Fruit fly (Drosophila melanogaster) whole organism, embryonic: Measurements from ENCODE around the gene CG11309.
A peak's percentile ranks its signal among the peaks of the same experiment; 100 is the strongest.

ENCODE experiments used
- Bgb ChIP-seq: fragments of 200-800 bp; sonication (Bioruptor generic); IDR thresholded peaks from 2 replicates; pipeline ENCODE4 v1.3.6; 2022; ENCODE audit warnings: missing biosample characterization, missing genetic modification characterization; ENCODE audit not compliant: partially characterized antibody
- CG1024 ChIP-seq: fragments of 200-800 bp; sonication (Bioruptor generic); IDR thresholded peaks from 2 replicates; pipeline ENCODE4 v1.3.6; 2022; ENCODE audit warnings: missing biosample characterization, missing genetic modification characterization
- CG11456 ChIP-seq: fragments of 200-800 bp; sonication (Bioruptor generic); IDR thresholded peaks from 3 replicates; pipeline ENCODE4 v1.3.6; 2022; ENCODE audit warnings: missing biosample characterization, missing genetic modification characterization
- CG13296 ChIP-seq: fragments of 200-800 bp; sonication (Bioruptor generic); optimal IDR thresholded peaks from 3 replicates; lab custom pipeline; 2018; ENCODE audit warnings: missing biosample characterization, mild to moderate bottlenecking, missing genetic modification characterization
- CG13624 ChIP-seq: fragments of 200-800 bp; sonication (Bioruptor generic); optimal IDR thresholded peaks from 2 replicates; lab custom pipeline; 2016; ENCODE audit warnings: missing biosample characterization, missing genetic modification characterization
- CG13894 ChIP-seq: fragments of 200-800 bp; sonication (Bioruptor generic); optimal IDR thresholded peaks from 3 replicates; lab custom pipeline; 2018; ENCODE audit warnings: missing biosample characterization, mild to moderate bottlenecking, missing genetic modification characterization, moderate library complexity
- CG14014 ChIP-seq: fragments of 200-800 bp; sonication (Bioruptor generic); IDR thresholded peaks from 2 replicates; pipeline ENCODE4 v1.3.6; 2022; ENCODE audit warnings: missing biosample characterization, missing genetic modification characterization
- CG15011 ChIP-seq: fragments of 200-800 bp; sonication (Bioruptor generic); optimal IDR thresholded peaks from 3 replicates; lab custom pipeline; 2018; ENCODE audit warnings: missing biosample characterization, mild to moderate bottlenecking, missing genetic modification characterization
- CG15269 ChIP-seq: fragments of 200-800 bp; sonication (Bioruptor generic); optimal IDR thresholded peaks from 2 replicates; lab custom pipeline; 2018; ENCODE audit warnings: missing biosample characterization, mild to moderate bottlenecking, missing genetic modification characterization, moderate library complexity
- CG17802 ChIP-seq: fragments of 200-800 bp; sonication (Bioruptor generic); optimal IDR thresholded peaks from 2 replicates; lab custom pipeline; 2018; ENCODE audit warnings: missing biosample characterization, mild to moderate bottlenecking, missing genetic modification characterization, moderate library complexity
- CG17829 ChIP-seq: fragments of 200-800 bp; optimal IDR thresholded peaks from 2 replicates; lab custom pipeline; 2019; ENCODE audit warnings: missing biosample characterization, mild to moderate bottlenecking, missing genetic modification characterization, moderate library complexity
- CG17912 ChIP-seq: fragments of 200-800 bp; sonication (Bioruptor generic); optimal IDR thresholded peaks from 2 replicates; lab custom pipeline; 2018; ENCODE audit warnings: missing biosample characterization, mild to moderate bottlenecking, missing genetic modification characterization
- CG1792 ChIP-seq: fragments of 200-800 bp; sonication (Bioruptor generic); optimal IDR thresholded peaks from 2 replicates; lab custom pipeline; 2016; ENCODE audit warnings: missing biosample characterization, missing genetic modification characterization
- CG18764 ChIP-seq: fragments of 200-800 bp; sonication (Bioruptor generic); optimal IDR thresholded peaks from 3 replicates; lab custom pipeline; 2016; ENCODE audit warnings: missing biosample characterization, missing genetic modification characterization
- CG2678 ChIP-seq: fragments of 200-800 bp; sonication (Bioruptor generic); optimal IDR thresholded peaks from 3 replicates; lab custom pipeline; 2019; ENCODE audit warnings: missing biosample characterization, mild to moderate bottlenecking, missing genetic modification characterization, moderate library complexity
- CG30431 ChIP-seq: fragments of 200-800 bp; sonication (Bioruptor generic); optimal IDR thresholded peaks from 2 replicates; lab custom pipeline; 2017; ENCODE audit warnings: missing biosample characterization, missing genetic modification characterization
- CG33213 ChIP-seq: fragments of 200-800 bp; sonication (Bioruptor generic); optimal IDR thresholded peaks from 3 replicates; lab custom pipeline; 2016; ENCODE audit warnings: missing biosample characterization, missing genetic modification characterization
- CG3407 ChIP-seq: fragments of 200-800 bp; sonication (Bioruptor generic); optimal IDR thresholded peaks from 2 replicates; lab custom pipeline; 2018; ENCODE audit warnings: missing biosample characterization, mild to moderate bottlenecking, missing genetic modification characterization
- CG6654 ChIP-seq: fragments of 200-800 bp; sonication (Bioruptor generic); optimal IDR thresholded peaks from 2 replicates; lab custom pipeline; 2017; ENCODE audit warnings: missing biosample characterization, mild to moderate bottlenecking, missing genetic modification characterization
- CG7372 ChIP-seq: fragments of 200-800 bp; sonication (Bioruptor generic); IDR thresholded peaks from 2 replicates; pipeline ENCODE4 v1.3.6; 2022; ENCODE audit warnings: missing biosample characterization, missing genetic modification characterization
- CG7839 ChIP-seq: fragments of 200-800 bp; sonication (Bioruptor generic); optimal IDR thresholded peaks from 3 replicates; lab custom pipeline; 2018; ENCODE audit warnings: missing biosample characterization, mild to moderate bottlenecking, missing genetic modification characterization, moderate library complexity
- CG8388 ChIP-seq: fragments of 200-800 bp; sonication (Bioruptor generic); optimal IDR thresholded peaks from 2 replicates; lab custom pipeline; 2019; ENCODE audit warnings: missing biosample characterization, mild to moderate bottlenecking, missing genetic modification characterization, moderate library complexity
- CG8478 ChIP-seq: fragments of >200 bp; optimal IDR thresholded peaks from 2 replicates; lab custom pipeline; 2018
- Chrac-16 ChIP-seq: fragments of 200-800 bp; sonication (Bioruptor generic); optimal IDR thresholded peaks from 3 replicates; lab custom pipeline; 2016; ENCODE audit warnings: missing biosample characterization, missing genetic modification characterization
- CoRest ChIP-seq: fragments of 200-800 bp; sonication (Bioruptor generic); optimal IDR thresholded peaks from 3 replicates; lab custom pipeline; 2018; ENCODE audit warnings: missing biosample characterization, mild to moderate bottlenecking, missing genetic modification characterization, moderate library complexity
- HLH54F ChIP-seq: fragments of 200-800 bp; sonication (Bioruptor generic); optimal IDR thresholded peaks from 3 replicates; lab custom pipeline; 2016; ENCODE audit warnings: missing biosample characterization, missing genetic modification characterization
- Hey ChIP-seq: fragments of 200-800 bp; sonication (Bioruptor generic); optimal IDR thresholded peaks from 3 replicates; lab custom pipeline; 2018; ENCODE audit warnings: missing biosample characterization, mild to moderate bottlenecking, missing genetic modification characterization
- Hr3 ChIP-seq: fragments of 200-800 bp; sonication (Bioruptor generic); optimal IDR thresholded peaks from 3 replicates; lab custom pipeline; 2016; ENCODE audit warnings: missing biosample characterization, missing genetic modification characterization
- Kr ChIP-seq: fragments of 200-800 bp; sonication (Bioruptor generic); optimal IDR thresholded peaks from 2 replicates; lab custom pipeline; 2017; ENCODE audit warnings: missing biosample characterization, mild to moderate bottlenecking, missing genetic modification characterization
- NfI ChIP-seq: fragments of 200-800 bp; sonication (Bioruptor generic); optimal IDR thresholded peaks from 3 replicates; lab custom pipeline; 2018; ENCODE audit warnings: missing biosample characterization, mild to moderate bottlenecking, missing genetic modification characterization, moderate library complexity
- Rx ChIP-seq: fragments of 200-800 bp; sonication (Bioruptor generic); IDR thresholded peaks from 2 replicates; pipeline ENCODE4 v1.3.6; 2022; ENCODE audit warnings: missing biosample characterization, missing genetic modification characterization
- Sry-δ ChIP-seq: fragments of 200-800 bp; sonication (Bioruptor generic); optimal IDR thresholded peaks from 2 replicates; lab custom pipeline; 2016; ENCODE audit warnings: missing biosample characterization, missing genetic modification characterization
- Xrp1 ChIP-seq: fragments of 200-800 bp; sonication (Bioruptor generic); IDR thresholded peaks from 2 replicates; pipeline ENCODE4 v1.3.6; 2022; ENCODE audit warnings: missing biosample characterization, missing genetic modification characterization
- dm ChIP-seq: fragments of 200-800 bp; sonication (Bioruptor generic); optimal IDR thresholded peaks from 3 replicates; lab custom pipeline; 2016; ENCODE audit warnings: missing biosample characterization, missing genetic modification characterization
- en ChIP-seq: fragments of 200-800 bp; sonication (Bioruptor generic); optimal IDR thresholded peaks from 2 replicates; lab custom pipeline; 2016; ENCODE audit warnings: missing biosample characterization, missing genetic modification characterization
- gsb-n ChIP-seq: fragments of 200-800 bp; sonication (Bioruptor generic); optimal IDR thresholded peaks from 3 replicates; lab custom pipeline; 2018; ENCODE audit warnings: missing biosample characterization, mild to moderate bottlenecking, missing genetic modification characterization
- kni ChIP-seq: fragments of 200-800 bp; sonication (Bioruptor generic); optimal IDR thresholded peaks from 3 replicates; lab custom pipeline; 2017; ENCODE audit warnings: mild to moderate bottlenecking, missing biosample characterization, missing genetic modification reagents, missing genetic modification characterization
- lbe ChIP-seq: fragments of 200-800 bp; sonication (Bioruptor generic); optimal IDR thresholded peaks from 2 replicates; lab custom pipeline; 2016; ENCODE audit warnings: missing biosample characterization, mild to moderate bottlenecking, missing genetic modification characterization
- nau ChIP-seq: fragments of 200-800 bp; sonication (Bioruptor generic); optimal IDR thresholded peaks from 3 replicates; lab custom pipeline; 2017; ENCODE audit warnings: missing biosample characterization, mild to moderate bottlenecking, missing genetic modification characterization, missing genetic modification reagents
- p53 ChIP-seq: fragments of 200-800 bp; sonication (Bioruptor generic); optimal IDR thresholded peaks from 2 replicates; lab custom pipeline; 2016; ENCODE audit warnings: missing biosample characterization, missing genetic modification characterization
- pfk ChIP-seq: fragments of 200-800 bp; sonication (Bioruptor generic); optimal IDR thresholded peaks from 2 replicates; lab custom pipeline; 2018; ENCODE audit warnings: missing biosample characterization, mild to moderate bottlenecking, missing genetic modification characterization, moderate library complexity
- ro ChIP-seq: fragments of 200-800 bp; sonication (Bioruptor generic); IDR thresholded peaks from 2 replicates; pipeline ENCODE4 v1.3.6; 2022; ENCODE audit warnings: missing biosample characterization, missing genetic modification characterization
- row ChIP-seq: fragments of 200-800 bp; sonication (Bioruptor generic); IDR thresholded peaks from 3 replicates; pipeline ENCODE4 v1.3.6; 2022; ENCODE audit warnings: missing biosample characterization, missing genetic modification characterization
- run ChIP-seq: fragments of 200-800 bp; sonication (Bioruptor generic); optimal IDR thresholded peaks from 3 replicates; lab custom pipeline; 2018; ENCODE audit warnings: missing biosample characterization, mild to moderate bottlenecking, missing genetic modification characterization
- schlank ChIP-seq: fragments of 200-800 bp; sonication (Bioruptor generic); optimal IDR thresholded peaks from 2 replicates; lab custom pipeline; 2018; ENCODE audit warnings: missing biosample characterization, mild to moderate bottlenecking, missing genetic modification characterization
- sim ChIP-seq: fragments of 200-800 bp; sonication (Bioruptor generic); IDR thresholded peaks from 2 replicates; pipeline ENCODE4 v1.3.6; 2022; ENCODE audit warnings: missing biosample characterization, missing genetic modification characterization
- sug ChIP-seq: fragments of 200-800 bp; optimal IDR thresholded peaks from 2 replicates; lab custom pipeline; 2019; ENCODE audit warnings: missing biosample characterization, mild to moderate bottlenecking, missing genetic modification characterization, moderate library complexity
- tup ChIP-seq: fragments of 200-800 bp; sonication (Bioruptor generic); optimal IDR thresholded peaks from 2 replicates; lab custom pipeline; 2016; ENCODE audit warnings: missing biosample characterization, mild to moderate bottlenecking, missing genetic modification characterization, moderate library complexity
- vvl ChIP-seq: fragments of 200-800 bp; sonication (Bioruptor generic); IDR thresholded peaks from 2 replicates; pipeline ENCODE4 v1.3.6; 2022; ENCODE audit warnings: missing biosample characterization, missing genetic modification characterization
- wek ChIP-seq: fragments of 200-800 bp; sonication (Bioruptor generic); optimal IDR thresholded peaks from 3 replicates; lab custom pipeline; 2018; ENCODE audit warnings: missing biosample characterization, mild to moderate bottlenecking, missing genetic modification characterization, moderate library complexity
- wor ChIP-seq: fragments of 200-800 bp; sonication (Bioruptor generic); IDR thresholded peaks from 2 replicates; pipeline ENCODE4 v1.3.6; 2022; ENCODE audit warnings: missing biosample characterization, missing genetic modification characterization

Gene CG11309

dm6 chr3L:21279876-21280566 is 24.4 kb downstream of the CG11309 start, which contains the start of gene AcCoAS:
AcCoAS (minus strand) TSS chr3L:21280243.
- no peak for TF ChIP-seq ro (GFP tag; lab: Robert Waterston, UW)
- no peak for TF ChIP-seq Chrac-16
- TF ChIP-seq wek (GFP tag; lab: Kevin White, UChicago), result no peak
- TF ChIP-seq Xrp1 (GFP tag; lab: Robert Waterston, UW), result no peak
- no peak for TF ChIP-seq CG8388 (GFP tag; lab: Kevin White, UChicago)
- TF ChIP-seq Hr3, result no peak
- TF ChIP-seq CoRest (tag; lab: Kevin White, UChicago), result peak; percentile 5
- no peak for TF ChIP-seq CG3407 (GFP tag; lab: Kevin White, UChicago)
- 0 out of 3 replicates have a peak, but pooled peaks have one; percentile 59 for TF ChIP-seq CG11456 (GFP tag; lab: Robert Waterston, UW)
- TF ChIP-seq sug (tag; lab: Kevin White, UChicago), result peak; percentile 98
- TF ChIP-seq p53, result no peak
- TF ChIP-seq CG17802 (tag; lab: Kevin White, UChicago), result no peak
- no peak for TF ChIP-seq tup (GFP tag; lab: Kevin White, UChicago)
- TF ChIP-seq sim (GFP tag; lab: Robert Waterston, UW), result no peak
- TF ChIP-seq CG33213, result no peak
- peak; percentile 15 for TF ChIP-seq HLH54F (GFP tag; lab: Kevin White, UChicago)
- TF ChIP-seq schlank (tag; lab: Kevin White, UChicago), result peak; percentile 44
- TF ChIP-seq pfk (GFP tag; lab: Kevin White, UChicago), result no peak
- TF ChIP-seq dm (GFP tag; lab: Kevin White, UChicago), result peak; percentile 45
- peak; percentile 45 for TF ChIP-seq CG13624 (GFP tag; lab: Kevin White, UChicago)
- TF ChIP-seq CG6654, result no peak
- TF ChIP-seq CG13296 (GFP tag; lab: Kevin White, UChicago), result peak; percentile 71
- TF ChIP-seq CG17912, result no peak
- no peak for TF ChIP-seq Sry-δ (GFP tag; lab: Kevin White, UChicago)
- no peak for TF ChIP-seq gsb-n (tag; lab: Kevin White, UChicago)
- no peak for TF ChIP-seq wor (GFP tag; lab: Robert Waterston, UW)
- TF ChIP-seq row (GFP tag; lab: Robert Waterston, UW), result no peak
- no peak for TF ChIP-seq CG1792
- TF ChIP-seq Kr (GFP tag; lab: Kevin White, UChicago), result no peak
- no peak for TF ChIP-seq en (GFP tag; lab: Kevin White, UChicago)
- TF ChIP-seq vvl (GFP tag; lab: Robert Waterston, UW), result peak; percentile 33; the same call in 1 of the 2 replicates
- TF ChIP-seq CG7372 (GFP tag; lab: Robert Waterston, UW), result no peak
- peak; percentile 54 for TF ChIP-seq lbe (GFP tag; lab: Kevin White, UChicago)
- peak; percentile 85 for TF ChIP-seq CG13894 (tag; lab: Kevin White, UChicago)
- peak; percentile 37 for TF ChIP-seq NfI (GFP tag; lab: Kevin White, UChicago)
- TF ChIP-seq CG18764 (GFP tag; lab: Kevin White, UChicago), result no peak
- TF ChIP-seq Rx (GFP tag; lab: Robert Waterston, UW), result no peak
- no peak for TF ChIP-seq CG1024
- TF ChIP-seq CG7839, result peak; percentile 27
- TF ChIP-seq CG17829 (tag; lab: Kevin White, UChicago), result no peak
- no peak for TF ChIP-seq CG30431 (GFP tag; lab: Kevin White, UChicago)
- no peak for TF ChIP-seq CG8478 (lab: Kevin White, UChicago)
- TF ChIP-seq CG14014 (GFP tag; lab: Robert Waterston, UW), result peak; percentile 50; the same call in 1 of the 2 replicates
- TF ChIP-seq Bgb (GFP tag; lab: Robert Waterston, UW), result peak; percentile 68
- TF ChIP-seq run (tag; lab: Kevin White, UChicago), result no peak
- TF ChIP-seq kni (GFP tag; lab: Kevin White, UChicago), result no peak
- TF ChIP-seq Hey (tag; lab: Kevin White, UChicago), result peak; percentile 27
- peak; percentile 54 for TF ChIP-seq CG2678 (tag; lab: Kevin White, UChicago)
- peak; percentile 60 for TF ChIP-seq nau (GFP tag; lab: Kevin White, UChicago)
- TF ChIP-seq CG15011 (GFP tag; lab: Kevin White, UChicago), result no peak
- peak; percentile 33 for TF ChIP-seq CG15269
